Fruit fly (Drosophila melanogaster): Measurements from ENCODE around the gene CG10657.

Gene CG10657

dm6 chr3L:12506963-12507552, 10.0 kb upstream of the CG10657 start (continued):
- TF ChIP-seq Abd-B (GFP tag; optimal IDR thresholded peaks at IDR 0.05): no peak
- TF ChIP-seq CG3995 (GFP tag; optimal IDR thresholded peaks at IDR 0.05): peak; percentile 52
- TF ChIP-seq gcm (GFP tag; optimal IDR thresholded peaks at IDR 0.05): no peak
- TF ChIP-seq wdn (GFP tag; IDR thresholded peaks at IDR 0.05): no peak
- TF ChIP-seq crol (GFP tag; IDR thresholded peaks at IDR 0.05): peak; percentile 11; the same call in 1 of the 2 replicates
- TF ChIP-seq TFAM (GFP tag; optimal IDR thresholded peaks at IDR 0.05): no peak
- no peak for TF ChIP-seq CG17186 (GFP tag; optimal IDR thresholded peaks at IDR 0.05)
- no peak for TF ChIP-seq fd102C (GFP tag; optimal IDR thresholded peaks at IDR 0.05)
- no peak for TF ChIP-seq CG7928 (GFP tag; optimal IDR thresholded peaks at IDR 0.05)
- no peak for TF ChIP-seq Nf-YC (tag; optimal IDR thresholded peaks at IDR 0.05)
- TF ChIP-seq Lpt (GFP tag; optimal IDR thresholded peaks at IDR 0.05): no peak
- no peak for TF ChIP-seq hkb (optimal IDR thresholded peaks at IDR 0.05)
- TF ChIP-seq hkb (GFP tag; IDR thresholded peaks at IDR 0.05): 0 out of 2 replicates have a peak, but pooled peaks have one; percentile 23
- no peak for TF ChIP-seq Hmr (GFP tag; optimal IDR thresholded peaks at IDR 0.05)
- TF ChIP-seq B-H2 (GFP tag; optimal IDR thresholded peaks at IDR 0.05): no peak
- TF ChIP-seq fd96Cb (tag; optimal IDR thresholded peaks at IDR 0.05): no peak
- no peak for TF ChIP-seq CG8089 (GFP tag; optimal IDR thresholded peaks at IDR 0.05)
- no peak for TF ChIP-seq CG1024 (GFP tag; IDR thresholded peaks at IDR 0.05)
- TF ChIP-seq CG17829 (tag; optimal IDR thresholded peaks at IDR 0.05): no peak
- TF ChIP-seq CG18764 (GFP tag; optimal IDR thresholded peaks at IDR 0.05): no peak
- no peak for TF ChIP-seq mam (GFP tag; optimal IDR thresholded peaks at IDR 0.05)
- TF ChIP-seq BEAF-32 (GFP tag; optimal IDR thresholded peaks at IDR 0.05): no peak
- no peak for TF ChIP-seq Nf-YA (GFP tag; IDR thresholded peaks at IDR 0.05)
- TF ChIP-seq en (GFP tag; optimal IDR thresholded peaks at IDR 0.05): no peak
- no peak for TF ChIP-seq CG18011 (GFP tag; optimal IDR thresholded peaks at IDR 0.05)
- peak; percentile 42; the same call in 2 of the 3 replicates for TF ChIP-seq z (GFP tag; IDR thresholded peaks at IDR 0.05)
- TF ChIP-seq Stat92E (GFP tag; optimal IDR thresholded peaks at IDR 0.05): no peak
- no peak for TF ChIP-seq inv (GFP tag; IDR thresholded peaks at IDR 0.05; ENCODE audit: partially characterized antibody)
- TF ChIP-seq D19B (GFP tag; optimal IDR thresholded peaks at IDR 0.05): no peak
- TF ChIP-seq Eip74EF (GFP tag; optimal IDR thresholded peaks at IDR 0.05): no peak
- TF ChIP-seq pan (optimal IDR thresholded peaks at IDR 0.05): no peak
- TF ChIP-seq pan (GFP tag; optimal IDR thresholded peaks at IDR 0.05 in 1 of 2, IDR thresholded peaks at IDR 0.05 in 1 of 2): no peak
- TF ChIP-seq bsh (GFP tag; optimal IDR thresholded peaks at IDR 0.05): no peak
- TF ChIP-seq HLHmδ (GFP tag; optimal IDR thresholded peaks at IDR 0.05): peak; percentile 14
- no peak for TF ChIP-seq ken (GFP tag; IDR thresholded peaks at IDR 0.05)
- TF ChIP-seq Vsx1 (GFP tag; optimal IDR thresholded peaks at IDR 0.05): no peak
- no peak for TF ChIP-seq Sry-β (GFP tag; optimal IDR thresholded peaks at IDR 0.05)
- no peak for TF ChIP-seq Meics (GFP tag; optimal IDR thresholded peaks at IDR 0.05)
- TF ChIP-seq al (GFP tag; IDR thresholded peaks at IDR 0.05): no peak
- no peak for TF ChIP-seq CG12659 (GFP tag; optimal IDR thresholded peaks at IDR 0.05)
- no peak for TF ChIP-seq insv (GFP tag; optimal IDR thresholded peaks at IDR 0.05)
- no peak for TF ChIP-seq crp (GFP tag; optimal IDR thresholded peaks at IDR 0.05)
- TF ChIP-seq abd-A (tag; optimal IDR thresholded peaks at IDR 0.05): no peak
- no peak for TF ChIP-seq CG10565 (GFP tag; optimal IDR thresholded peaks at IDR 0.05)
- TF ChIP-seq klu (GFP tag; IDR thresholded peaks at IDR 0.05): no peak
- TF ChIP-seq Adf1 (GFP tag; IDR thresholded peaks at IDR 0.05): no peak
- peak; percentile 16 for TF ChIP-seq CG10543 (GFP tag; optimal IDR thresholded peaks at IDR 0.05)
- TF ChIP-seq Fer3 (tag; optimal IDR thresholded peaks at IDR 0.05): no peak
- no peak for TF ChIP-seq CG2116 (GFP tag; optimal IDR thresholded peaks at IDR 0.05)
- TF ChIP-seq Atf6 (GFP tag; IDR thresholded peaks at IDR 0.05): no peak

All from whole organism, embryonic.